Fruit fly (Drosophila melanogaster) whole organism, embryonic: Measurements from ENCODE around the gene CG7714.
A peak's percentile ranks its signal among the peaks of the same experiment; 100 is the strongest.

Source experiments
- C15 ChIP-seq: fragments of 200-800 bp; sonication (Bioruptor generic); IDR thresholded peaks from 3 replicates; pipeline ENCODE4 v1.3.6; 2022; ENCODE audit warnings: missing biosample characterization, missing genetic modification characterization
- CG10431 ChIP-seq: fragments of 200-800 bp; sonication (Bioruptor generic); optimal IDR thresholded peaks from 3 replicates; lab custom pipeline; 2018; ENCODE audit warnings: missing biosample characterization, mild to moderate bottlenecking, missing genetic modification characterization
- CG12071 ChIP-seq: fragments of 200-800 bp; sonication (Bioruptor generic); optimal IDR thresholded peaks from 3 replicates; lab custom pipeline; 2018; ENCODE audit warnings: missing biosample characterization, mild to moderate bottlenecking, missing genetic modification characterization
- CG12104 ChIP-seq: fragments of 200-800 bp; sonication (Bioruptor generic); optimal IDR thresholded peaks from 3 replicates; lab custom pipeline; 2016; ENCODE audit warnings: missing biosample characterization, missing genetic modification characterization
- CG12744 ChIP-seq: fragments of 200-800 bp; sonication (Bioruptor generic); optimal IDR thresholded peaks from 2 replicates; lab custom pipeline; 2016; ENCODE audit warnings: missing biosample characterization, missing genetic modification characterization
- CG14710 ChIP-seq: fragments of 200-800 bp; sonication (Bioruptor generic); optimal IDR thresholded peaks from 3 replicates; lab custom pipeline; 2019; ENCODE audit warnings: missing biosample characterization, mild to moderate bottlenecking, missing genetic modification characterization, moderate library complexity
- CG1529 ChIP-seq: fragments of 200-800 bp; sonication (Bioruptor generic); optimal IDR thresholded peaks from 3 replicates; lab custom pipeline; 2018; ENCODE audit warnings: missing biosample characterization, missing genetic modification characterization
- CG17568 ChIP-seq: fragments of 200-800 bp; sonication (Bioruptor generic); optimal IDR thresholded peaks from 2 replicates; lab custom pipeline; 2018; ENCODE audit warnings: missing biosample characterization, mild to moderate bottlenecking, missing genetic modification characterization, moderate library complexity
- CG1792 ChIP-seq: fragments of 200-800 bp; sonication (Bioruptor generic); optimal IDR thresholded peaks from 2 replicates; lab custom pipeline; 2016; ENCODE audit warnings: missing biosample characterization, missing genetic modification characterization
- CG3065 ChIP-seq: fragments of 200-800 bp; sonication (Bioruptor generic); optimal IDR thresholded peaks from 2 replicates; lab custom pipeline; 2016; ENCODE audit warnings: missing biosample characterization, missing genetic modification characterization
- CG3163 ChIP-seq: fragments of 200-800 bp; sonication (Bioruptor generic); optimal IDR thresholded peaks from 3 replicates; lab custom pipeline; 2016; ENCODE audit warnings: missing biosample characterization, missing genetic modification characterization
- CG3995 ChIP-seq: fragments of 200-800 bp; sonication (Bioruptor generic); optimal IDR thresholded peaks from 3 replicates; lab custom pipeline; 2016; ENCODE audit warnings: missing biosample characterization, missing genetic modification characterization
- CG6765 ChIP-seq: fragments of 200-800 bp; sonication (Bioruptor generic); optimal IDR thresholded peaks from 3 replicates; lab custom pipeline; 2017; ENCODE audit warnings: missing biosample characterization, mild to moderate bottlenecking, missing genetic modification characterization
- CG7271 ChIP-seq: fragments of 200-800 bp; sonication (Bioruptor generic); optimal IDR thresholded peaks from 2 replicates; lab custom pipeline; 2018; ENCODE audit warnings: missing biosample characterization, mild to moderate bottlenecking, missing genetic modification characterization, moderate library complexity
- CG7963 ChIP-seq: fragments of 200-800 bp; sonication (Bioruptor generic); IDR thresholded peaks from 3 replicates; pipeline ENCODE4 v1.3.6; 2022; ENCODE audit warnings: missing biosample characterization, missing genetic modification characterization; ENCODE audit not compliant: partially characterized antibody
- CG8281 ChIP-seq: fragments of 200-800 bp; sonication (Bioruptor generic); optimal IDR thresholded peaks from 2 replicates; lab custom pipeline; 2018; ENCODE audit warnings: missing biosample characterization, mild to moderate bottlenecking, missing genetic modification characterization, moderate library complexity
- CG8290 ChIP-seq, 3 experiments: fragments of 200-800 bp; sonication (Bioruptor generic); optimal IDR thresholded peaks; 2 replicates each; lab custom pipeline; 2016 to 2019; ENCODE audit warnings: missing biosample characterization in 3 of 3, missing genetic modification characterization in 3 of 3, mild to moderate bottlenecking in 2 of 3, moderate library complexity in 1 of 3
- CG8388 ChIP-seq: fragments of 200-800 bp; sonication (Bioruptor generic); optimal IDR thresholded peaks from 2 replicates; lab custom pipeline; 2019; ENCODE audit warnings: missing biosample characterization, mild to moderate bottlenecking, missing genetic modification characterization, moderate library complexity
- CG9727 ChIP-seq: fragments of 200-800 bp; sonication (Bioruptor generic); optimal IDR thresholded peaks from 3 replicates; lab custom pipeline; 2017; ENCODE audit warnings: missing biosample characterization, mild to moderate bottlenecking, missing genetic modification characterization
- CG9817 ChIP-seq: fragments of 200-800 bp; sonication (Bioruptor generic); optimal IDR thresholded peaks from 2 replicates; lab custom pipeline; 2018; ENCODE audit warnings: missing biosample characterization, mild to moderate bottlenecking, missing genetic modification characterization, moderate library complexity
- Dbx ChIP-seq: fragments of 200-800 bp; sonication (Bioruptor generic); IDR thresholded peaks from 3 replicates; pipeline ENCODE4 v1.3.6; 2022; ENCODE audit warnings: missing biosample characterization, missing genetic modification characterization
- Deaf1 ChIP-seq: fragments of 200-800 bp; optimal IDR thresholded peaks from 3 replicates; lab custom pipeline; 2019; ENCODE audit warnings: missing biosample characterization, mild to moderate bottlenecking, missing genetic modification characterization, moderate library complexity
- Dp ChIP-seq: fragments of 200-800 bp; sonication (Bioruptor generic); optimal IDR thresholded peaks from 2 replicates; lab custom pipeline; 2018; ENCODE audit warnings: missing biosample characterization, mild to moderate bottlenecking, missing genetic modification characterization, moderate library complexity
- Ets65A ChIP-seq: fragments of 200-800 bp; sonication (Bioruptor generic); peaks from one replicate; lab custom pipeline; 2016; ENCODE audit warnings: missing biosample characterization, missing genetic modification characterization
- HLH3B ChIP-seq: fragments of 200-800 bp; sonication (Bioruptor generic); IDR thresholded peaks from 2 replicates; pipeline ENCODE4 v1.3.6; 2022; ENCODE audit warnings: missing biosample characterization, missing genetic modification characterization
- Lim3 ChIP-seq: fragments of 200-800 bp; sonication (Bioruptor generic); IDR thresholded peaks from 2 replicates; pipeline ENCODE4 v1.3.6; 2022; ENCODE audit warnings: missing biosample characterization, missing genetic modification characterization
- Max ChIP-seq: fragments of 200-800 bp; sonication (Bioruptor generic); optimal IDR thresholded peaks from 2 replicates; lab custom pipeline; 2016; ENCODE audit warnings: missing biosample characterization, mild to moderate bottlenecking, missing genetic modification characterization
- Nf-YA ChIP-seq: fragments of 200-800 bp; sonication (Bioruptor generic); IDR thresholded peaks from 2 replicates; pipeline ENCODE4 v1.3.6; 2022; ENCODE audit warnings: missing biosample characterization, missing genetic modification characterization
- Sry-δ ChIP-seq: fragments of 200-800 bp; sonication (Bioruptor generic); optimal IDR thresholded peaks from 2 replicates; lab custom pipeline; 2016; ENCODE audit warnings: missing biosample characterization, missing genetic modification characterization
- Ssrp ChIP-seq: fragments of 200-800 bp; sonication (Bioruptor generic); optimal IDR thresholded peaks from 2 replicates; lab custom pipeline; 2018; ENCODE audit warnings: missing biosample characterization, mild to moderate bottlenecking, missing genetic modification characterization, moderate library complexity
- aop ChIP-seq: fragments of 200-800 bp; sonication (Bioruptor generic); IDR thresholded peaks from 2 replicates; pipeline ENCODE4 v1.3.6; 2022; ENCODE audit warnings: missing biosample characterization, missing genetic modification characterization
- bbx ChIP-seq: fragments of 200-800 bp; sonication (Bioruptor generic); IDR thresholded peaks from 2 replicates; pipeline ENCODE4 v1.3.6; 2022; ENCODE audit warnings: missing biosample characterization, missing genetic modification characterization; ENCODE audit not compliant: partially characterized antibody
- cato ChIP-seq: fragments of 200-800 bp; sonication (Bioruptor generic); optimal IDR thresholded peaks from 2 replicates; lab custom pipeline; 2016; ENCODE audit warnings: missing biosample characterization, missing genetic modification characterization, borderline replicate concordance
- dysf ChIP-seq: fragments of 200-800 bp; sonication (Bioruptor generic); IDR thresholded peaks from 3 replicates; pipeline ENCODE4 v1.3.6; 2022; ENCODE audit warnings: missing biosample characterization, missing genetic modification characterization
- ham ChIP-seq: fragments of 200-800 bp; sonication (Bioruptor generic); IDR thresholded peaks from 2 replicates; pipeline ENCODE4 v1.3.6; 2022; ENCODE audit warnings: missing biosample characterization, missing genetic modification characterization
- lab ChIP-seq: fragments of 200-800 bp; sonication (Bioruptor generic); optimal IDR thresholded peaks from 3 replicates; lab custom pipeline; 2017; ENCODE audit warnings: missing biosample characterization, missing genetic modification characterization, mild to moderate bottlenecking, moderate library complexity, missing genetic modification reagents
- nerfin-1 ChIP-seq: fragments of 200-800 bp; sonication (Bioruptor generic); optimal IDR thresholded peaks from 3 replicates; lab custom pipeline; 2019; ENCODE audit warnings: missing biosample characterization, mild to moderate bottlenecking, missing genetic modification characterization, moderate library complexity
- nmo ChIP-seq: fragments of 200-800 bp; sonication (Bioruptor generic); optimal IDR thresholded peaks from 2 replicates; lab custom pipeline; 2018; ENCODE audit warnings: missing biosample characterization, mild to moderate bottlenecking, missing genetic modification characterization, moderate library complexity
- nom ChIP-seq: fragments of 200-800 bp; sonication (Bioruptor generic); optimal IDR thresholded peaks from 2 replicates; lab custom pipeline; 2017; ENCODE audit warnings: missing biosample characterization, missing genetic modification characterization, mild to moderate bottlenecking, moderate library complexity, missing genetic modification reagents
- p53 ChIP-seq: fragments of 200-800 bp; sonication (Bioruptor generic); optimal IDR thresholded peaks from 2 replicates; lab custom pipeline; 2016; ENCODE audit warnings: missing biosample characterization, missing genetic modification characterization
- pita ChIP-seq: fragments of 200-800 bp; sonication (Bioruptor generic); optimal IDR thresholded peaks from 2 replicates; lab custom pipeline; 2017; ENCODE audit warnings: missing biosample characterization, mild to moderate bottlenecking, missing genetic modification characterization
- prd ChIP-seq, 3 experiments: fragments of >200 bp in 2 of 3; fragments of 200-800 bp in 1 of 3; sonication (Bioruptor generic) in 1 of 3; optimal IDR thresholded peaks in 2 of 3; IDR thresholded peaks in 1 of 3; 2 replicates in 2 of 3; 3 replicates in 1 of 3; pipeline versions ENCODE4 v1.3.6 to Lab custom; 2017 to 2022; ENCODE audit warnings: missing biosample characterization in 1 of 3, missing genetic modification characterization in 1 of 3
- run ChIP-seq: fragments of 200-800 bp; sonication (Bioruptor generic); optimal IDR thresholded peaks from 3 replicates; lab custom pipeline; 2018; ENCODE audit warnings: missing biosample characterization, mild to moderate bottlenecking, missing genetic modification characterization
- salm ChIP-seq: fragments of 200-800 bp; sonication (Bioruptor generic); optimal IDR thresholded peaks from 2 replicates; lab custom pipeline; 2018; ENCODE audit warnings: missing biosample characterization, mild to moderate bottlenecking, missing genetic modification characterization
- sima ChIP-seq: fragments of 200-800 bp; sonication (Bioruptor generic); optimal IDR thresholded peaks from 2 replicates; lab custom pipeline; 2016; ENCODE audit warnings: missing biosample characterization, missing genetic modification characterization
- tx ChIP-seq: fragments of 200-800 bp; sonication (Bioruptor generic); optimal IDR thresholded peaks from 2 replicates; lab custom pipeline; 2016; ENCODE audit warnings: missing biosample characterization, missing genetic modification characterization
- yki ChIP-seq: fragments of >200 bp; optimal IDR thresholded peaks from 3 replicates; lab custom pipeline; 2018

The CG7714 gene

dm6 chr3R:18726334-18726733, at the start of gene CG7714:
CG7714 (minus strand) TSS chr3R:18726434.
- TF ChIP-seq sima (no peak), Ets65A (GFP tag; lab: Kevin White, UChicago) (peak; percentile 20), CG3065 (GFP tag; lab: Kevin White, UChicago) (no peak), nom (GFP tag; lab: Kevin White, UChicago) (no peak), CG14710 (tag; lab: Kevin White, UChicago) (no peak)

- no peak for TF ChIP-seq run (tag; lab: Kevin White, UChicago)
- TF ChIP-seq HLH3B, result peak; percentile 39; the same call in 1 of the 2 replicates
- no peak for TF ChIP-seq CG12071
- no peak for TF ChIP-seq Deaf1 (tag; lab: Kevin White, UChicago)
- no peak for TF ChIP-seq C15 (GFP tag; lab: Robert Waterston, UW)
- no peak for TF ChIP-seq lab (GFP tag; lab: Kevin White, UChicago)
- TF ChIP-seq CG7271 (tag; lab: Kevin White, UChicago), result no peak
- peak; percentile 88 for TF ChIP-seq CG7963
- peak; percentile 3 for TF ChIP-seq CG12104
- no peak for TF ChIP-seq Lim3 (GFP tag; lab: Robert Waterston, UW)
- TF ChIP-seq bbx, result peak; percentile 91
- TF ChIP-seq CG12744 (GFP tag; lab: Kevin White, UChicago), result no peak
- TF ChIP-seq CG9727, result peak; percentile 71
- TF ChIP-seq CG17568 (GFP tag; lab: Kevin White, UChicago), result no peak
- no peak for TF ChIP-seq CG6765
- TF ChIP-seq Dbx (GFP tag; lab: Robert Waterston, UW), result peak; percentile 80
- TF ChIP-seq yki (lab: Kevin White, UChicago), result no peak
- peak; percentile 78 for TF ChIP-seq CG9817
- TF ChIP-seq CG1529 (GFP tag; lab: Kevin White, UChicago), result no peak
- TF ChIP-seq CG8281 (tag; lab: Kevin White, UChicago), result no peak
- no peak for TF ChIP-seq CG8388
- peak; percentile 65; the same call in 1 of the 2 replicates for TF ChIP-seq ham
- TF ChIP-seq CG3163 (GFP tag; lab: Kevin White, UChicago), result peak; percentile 24
- no peak for TF ChIP-seq aop (GFP tag; lab: Robert Waterston, UW)
- peak; percentile 80 for TF ChIP-seq CG3995
- TF ChIP-seq CG10431, result no peak
- peak; percentile 11 for TF ChIP-seq p53 (GFP tag; lab: Kevin White, UChicago)
- TF ChIP-seq CG1792 (GFP tag; lab: Kevin White, UChicago), result peak; percentile 35
- TF ChIP-seq Sry-δ (GFP tag; lab: Kevin White, UChicago), result peak; percentile 92
- TF ChIP-seq nmo (GFP tag; lab: Kevin White, UChicago), result peak; percentile 88
- peak; percentile 52 for TF ChIP-seq cato (GFP tag; lab: Kevin White, UChicago)
- TF ChIP-seq Dp (GFP tag; lab: Kevin White, UChicago), result peak; percentile 87
- peak; percentile 81 for TF ChIP-seq dysf (GFP tag; lab: Robert Waterston, UW)
- no peak for TF ChIP-seq salm (tag; lab: Kevin White, UChicago)
- TF ChIP-seq tx (GFP tag; lab: Kevin White, UChicago), result peak; percentile 38
- TF ChIP-seq nerfin-1 (tag; lab: Kevin White, UChicago), result no peak
- TF ChIP-seq prd (optimal IDR thresholded peaks at IDR 0.05; lab: Kevin White, UChicago), result no peak
- peak; percentile 82 for TF ChIP-seq prd (GFP tag; IDR thresholded peaks at IDR 0.05; lab: Robert Waterston, UW)
- peak; percentile 76 for TF ChIP-seq Max (GFP tag; lab: Kevin White, UChicago)
- TF ChIP-seq pita (GFP tag; lab: Kevin White, UChicago), result no peak
- TF ChIP-seq Ssrp, result peak; percentile 52
- TF ChIP-seq CG8290 (GFP tag; optimal IDR thresholded peaks at IDR 0.05; lab: Kevin White, UChicago), result no peak
- no peak for TF ChIP-seq CG8290 (tag; optimal IDR thresholded peaks at IDR 0.05; lab: Kevin White, UChicago)
- 0 out of 2 replicates have a peak, but pooled peaks have one; percentile 20 for TF ChIP-seq Nf-YA (GFP tag; lab: Robert Waterston, UW)
These were observed 32.5 kb upstream of the CG7714 start, which contains the start of gene Epg5 for dm6 chr3R:18758548-18759257. Epg5 (minus strand) TSS chr3R:18758873.
